Worm (Caenorhabditis elegans): ENCODE results near the gene pqn-41.

The pqn-41 gene

DNA sequence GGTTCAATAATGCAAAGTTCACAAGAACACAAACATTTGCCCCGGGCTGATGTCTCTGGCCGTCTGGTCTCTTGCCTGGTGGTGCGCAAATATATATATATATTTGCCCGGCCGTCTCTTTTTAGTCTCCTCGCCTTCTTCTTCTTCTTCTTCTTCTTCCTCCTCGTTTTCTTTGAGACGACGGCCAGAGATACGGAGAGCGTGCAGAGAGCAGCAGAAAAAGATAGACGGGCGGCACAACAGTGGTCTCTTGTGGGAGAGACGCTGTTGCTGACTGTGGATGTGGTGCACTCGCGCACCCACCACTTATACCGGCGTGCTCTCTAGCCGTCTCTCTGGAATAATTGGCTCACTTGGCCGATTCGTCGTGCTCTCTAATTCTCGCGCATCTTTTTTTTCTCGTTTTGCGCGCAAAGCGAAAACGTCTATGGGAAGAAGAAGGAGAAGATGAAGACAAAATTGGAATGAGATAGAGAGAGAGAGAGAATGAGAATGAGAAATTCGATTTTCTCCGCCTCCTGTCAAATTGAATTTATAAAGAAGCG, 15.4 kb downstream of the pqn-41 start (continued):
- TF ChIP-seq fkh-4 (tag; optimal IDR thresholded peaks at IDR 0.05; ENCODE audit: borderline replicate concordance) (peak; percentile 86), ets-5 (GFP tag; IDR thresholded peaks at IDR 0.05) (no peak), zip-4 (GFP tag; optimal IDR thresholded peaks at IDR 0.05) (peak; percentile 87), lin-13 (GFP tag; optimal IDR thresholded peaks at IDR 0.05) (peak; percentile 78), dpl-1 (GFP tag; optimal IDR thresholded peaks at IDR 0.05) (peak; percentile 53 to 72 (median 68)), lin-35 (GFP tag; optimal IDR thresholded peaks at IDR 0.05) (peak; percentile 69 to 85), tbx-2 (tag; optimal IDR thresholded peaks at IDR 0.05) (peak; percentile 100), nhr-47 (tag; optimal IDR thresholded peaks at IDR 0.05) (peak; percentile 99), unc-62 (GFP tag; optimal IDR thresholded peaks at IDR 0.05) (peak; percentile 93), grh-1 (GFP tag; IDR thresholded peaks at IDR 0.05) (peak; percentile 97), snu-23 (GFP tag; optimal IDR thresholded peaks at IDR 0.05) (peak; percentile 98), nhr-85 (tag) (peak; percentile 100), alr-1 (tag; optimal IDR thresholded peaks at IDR 0.05; ENCODE audit: borderline replicate concordance) (no peak), egl-27 (tag; optimal IDR thresholded peaks at IDR 0.05) (peak; percentile 86 to 99), hlh-4 (tag; optimal IDR thresholded peaks at IDR 0.05) (no peak), Y116A8C.19 (tag; optimal IDR thresholded peaks at IDR 0.05; ENCODE audit: borderline replicate concordance) (peak; percentile 16), elt-2 (tag; optimal IDR thresholded peaks at IDR 0.05) (peak; percentile 86), snpc-4 (tag; optimal IDR thresholded peaks at IDR 0.05) (peak; percentile 81), hlh-17 (GFP tag; optimal IDR thresholded peaks at IDR 0.05; ENCODE audit: borderline replicate concordance) (no peak), ceh-88 (GFP tag; IDR thresholded peaks at IDR 0.05) (peak; percentile 91), nhr-19 (GFP tag; conservative IDR thresholded peaks at IDR 0.05) (peak; percentile 97), ceh-90 (tag; optimal IDR thresholded peaks at IDR 0.05) (no peak), tlp-1 (tag; optimal IDR thresholded peaks at IDR 0.05) (no peak), sup-37 (GFP tag; optimal IDR thresholded peaks at IDR 0.05) (peak; percentile 94), nhr-11 (tag; optimal IDR thresholded peaks at IDR 0.05) (peak; percentile 91), swsn-7 (tag; optimal IDR thresholded peaks at IDR 0.05) (peak; percentile 98), ceh-8 (GFP tag; optimal IDR thresholded peaks at IDR 0.05) (peak; percentile 98), lin-15B (tag; optimal IDR thresholded peaks at IDR 0.05) (no peak), jun-1 (tag; optimal IDR thresholded peaks at IDR 0.05) (peak; percentile 96), blmp-1 (tag; optimal IDR thresholded peaks at IDR 0.05) (peak; percentile 97), lsy-2 (tag; optimal IDR thresholded peaks at IDR 0.05) (peak; percentile 86 to 90), nhr-71 (tag; optimal IDR thresholded peaks at IDR 0.05) (peak; percentile 100), ztf-11 (tag; optimal IDR thresholded peaks at IDR 0.05) (peak; percentile 44 to 94), unc-86 (tag; optimal IDR thresholded peaks at IDR 0.05) (peak; percentile 100), elt-3 (tag; optimal IDR thresholded peaks at IDR 0.05) (peak in 5 of 6 experiments; percentile 10 to 87 (median 82)), irx-1 (tag; optimal IDR thresholded peaks at IDR 0.05) (peak; percentile 98), pax-3 (tag; optimal IDR thresholded peaks at IDR 0.05) (peak; percentile 97), lir-3 (tag; optimal IDR thresholded peaks at IDR 0.05; ENCODE audit: poor library complexity) (peak; percentile 72), unc-130 (tag; optimal IDR thresholded peaks at IDR 0.05) (peak; percentile 48), hpl-2 (GFP tag; optimal IDR thresholded peaks at IDR 0.05) (peak; percentile 44), ceh-63 (GFP tag; optimal IDR thresholded peaks at IDR 0.05) (peak; percentile 84), efl-1 (optimal IDR thresholded peaks at IDR 0.05) (peak; percentile 82 to 86), efl-1 (GFP tag; optimal IDR thresholded peaks at IDR 0.05 in 1 of 2) (peak; percentile 57 to 97), zag-1 (tag; optimal IDR thresholded peaks at IDR 0.05) (peak; percentile 93), nhr-28 (tag; optimal IDR thresholded peaks at IDR 0.05) (no peak), aly-2 (tag; optimal IDR thresholded peaks at IDR 0.05) (peak; percentile 80), xbp-1 (tag; optimal IDR thresholded peaks at IDR 0.05) (peak; percentile 94), nhr-237 (tag; optimal IDR thresholded peaks at IDR 0.05) (peak; percentile 85), ztf-4 (tag; optimal IDR thresholded peaks at IDR 0.05) (peak; percentile 89), ces-1 (GFP tag; optimal IDR thresholded peaks at IDR 0.05) (peak; percentile 97), fkh-8 (tag; optimal IDR thresholded peaks at IDR 0.05) (peak; percentile 99), ceh-82 (tag; optimal IDR thresholded peaks at IDR 0.05) (peak; percentile 46 to 81 (median 75))

Data from whole organism, L1 larva.